Worm (Caenorhabditis elegans): ENCODE data around the gene Y51A2B.16.

DNA sequence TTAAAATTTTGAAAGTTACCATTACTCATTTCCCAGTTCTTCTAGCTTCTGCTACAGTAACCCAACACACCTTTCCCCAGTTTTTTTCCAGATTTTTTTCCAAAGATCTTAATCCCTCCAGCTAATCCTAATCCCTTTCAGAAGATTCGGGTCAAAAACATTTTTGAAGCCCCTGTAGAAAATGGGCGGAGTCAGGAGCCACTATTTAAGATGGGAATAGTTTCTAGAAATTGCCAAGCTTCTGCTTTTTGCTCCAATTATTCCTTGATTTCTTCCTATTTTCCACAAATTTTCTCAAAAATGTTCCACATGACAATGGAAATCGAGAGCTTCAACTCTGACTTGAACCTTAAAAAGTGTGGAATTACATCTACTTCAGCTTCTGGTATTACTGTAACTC lies 33.2 kb downstream of the Y51A2B.16 start, which contains the start of gene C08E8.9:
- TF ChIP-seq lin-38 (GFP tag; IDR thresholded peaks at IDR 0.05) (no peak), ztf-11 (tag; optimal IDR thresholded peaks at IDR 0.05) (no peak)
